Worm (Caenorhabditis elegans): ENCODE results near the gene grl-8.

DNA sequence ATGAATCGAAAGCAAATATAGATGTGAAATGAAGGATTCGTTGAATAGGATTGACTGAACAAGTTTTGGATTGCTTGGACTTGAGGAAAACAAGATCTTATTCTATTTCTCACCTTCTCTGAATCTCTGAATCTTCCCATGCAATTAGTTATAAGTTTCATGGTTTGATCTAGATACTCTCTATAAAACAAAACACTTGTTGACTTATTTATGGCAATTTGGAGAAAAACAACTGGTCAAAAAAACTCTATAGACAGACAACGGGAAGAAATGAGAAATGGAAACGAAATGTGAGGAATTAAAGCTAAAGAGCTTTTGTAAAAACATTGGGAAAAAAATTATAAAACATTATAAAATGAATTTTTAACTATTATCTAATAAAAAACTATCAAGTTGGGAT, 38.2 kb downstream of the grl-8 start, which contains the start of gene W02F12.8:
- no peak for TF ChIP-seq fkh-10 (GFP tag; optimal IDR thresholded peaks at IDR 0.05)
- no peak for TF ChIP-seq syd-9 (tag; optimal IDR thresholded peaks at IDR 0.05)
- no peak for TF ChIP-seq sox-4 (tag; optimal IDR thresholded peaks at IDR 0.05)
- no peak for TF ChIP-seq pqm-1 (tag; optimal IDR thresholded peaks at IDR 0.05)
- TF ChIP-seq fax-1 (tag; optimal IDR thresholded peaks at IDR 0.05), result no peak
- no peak for TF ChIP-seq unc-55 (GFP tag; optimal IDR thresholded peaks at IDR 0.05)
- no peak for TF ChIP-seq nhr-11 (tag; optimal IDR thresholded peaks at IDR 0.05)
- TF ChIP-seq ceh-22 (tag; optimal IDR thresholded peaks at IDR 0.05), result no peak
- TF ChIP-seq rnt-1 (tag; optimal IDR thresholded peaks at IDR 0.05), result no peak
- no peak for TF ChIP-seq dve-1 (tag; optimal IDR thresholded peaks at IDR 0.05)
- TF ChIP-seq fkh-6 (tag; optimal IDR thresholded peaks at IDR 0.05), result no peak

Data from whole organism, late embryonic.